Fruit fly (Drosophila melanogaster): ENCODE measurements around the gene CG42446.
A peak's percentile ranks its signal among the peaks of the same experiment; 100 is the strongest.

CG42446 gene

dm6 chr3R:16338342-16338741 is 21.6 kb downstream of the CG42446 start (continued):
- TF ChIP-seq CG7839 (tag; optimal IDR thresholded peaks at IDR 0.05) (no peak), CG13775 (GFP tag; optimal IDR thresholded peaks at IDR 0.05) (no peak), CG11398 (GFP tag; optimal IDR thresholded peaks at IDR 0.05) (no peak), TFAM (GFP tag; optimal IDR thresholded peaks at IDR 0.05) (no peak), tup (GFP tag; optimal IDR thresholded peaks at IDR 0.05) (no peak), Max (GFP tag; optimal IDR thresholded peaks at IDR 0.05) (no peak), sr (GFP tag; IDR thresholded peaks at IDR 0.05) (0 out of 3 replicates have a peak, but pooled peaks have one; percentile 16), Antp (GFP tag; optimal IDR thresholded peaks at IDR 0.05) (no peak), CG10462 (GFP tag; optimal IDR thresholded peaks at IDR 0.05) (no peak), ind (GFP tag; optimal IDR thresholded peaks at IDR 0.05) (no peak), croc (GFP tag; conservative IDR thresholded peaks at IDR 0.05) (no peak), CG17568 (GFP tag; optimal IDR thresholded peaks at IDR 0.05) (no peak), her (GFP tag; optimal IDR thresholded peaks at IDR 0.05) (no peak), Lim3 (GFP tag; IDR thresholded peaks at IDR 0.05) (no peak), C15 (GFP tag; IDR thresholded peaks at IDR 0.05) (no peak), ato (GFP tag; IDR thresholded peaks at IDR 0.05; ENCODE audit: partially characterized antibody) (peak; percentile 16; the same call in 1 of the 2 replicates), grn (GFP tag; optimal IDR thresholded peaks at IDR 0.05) (no peak), Bgb (GFP tag; IDR thresholded peaks at IDR 0.05; ENCODE audit: partially characterized antibody) (no peak; the same call in 1 of the 2 replicates), CG9437 (GFP tag; optimal IDR thresholded peaks at IDR 0.05) (no peak), CG1792 (GFP tag; optimal IDR thresholded peaks at IDR 0.05) (no peak), E2f1 (GFP tag; IDR thresholded peaks at IDR 0.05) (no peak), Gsc (GFP tag; IDR thresholded peaks at IDR 0.05) (no peak), ewg (GFP tag; optimal IDR thresholded peaks at IDR 0.05) (no peak), NfI (GFP tag; optimal IDR thresholded peaks at IDR 0.05) (no peak), CG18262 (tag; optimal IDR thresholded peaks at IDR 0.05) (no peak), CG15269 (tag; optimal IDR thresholded peaks at IDR 0.05) (no peak), CG17328 (GFP tag; IDR thresholded peaks at IDR 0.05) (no peak), CG30020 (tag; optimal IDR thresholded peaks at IDR 0.05) (peak; percentile 10), E2f2 (GFP tag; IDR thresholded peaks at IDR 0.05) (peak; percentile 98), Gug (GFP tag; IDR thresholded peaks at IDR 0.05) (no peak), CG1529 (GFP tag; optimal IDR thresholded peaks at IDR 0.05) (no peak), pfk (GFP tag; optimal IDR thresholded peaks at IDR 0.05) (no peak), CG5245 (GFP tag; optimal IDR thresholded peaks at IDR 0.05) (no peak), fru (optimal IDR thresholded peaks at IDR 0.05) (no peak), Myb (GFP tag; optimal IDR thresholded peaks at IDR 0.05) (peak; percentile 54), CG8388 (GFP tag; optimal IDR thresholded peaks at IDR 0.05) (no peak), CG2116 (GFP tag; optimal IDR thresholded peaks at IDR 0.05) (peak; percentile 44), Aef1 (GFP tag; IDR thresholded peaks at IDR 0.05) (peak; percentile 76), Hr51 (GFP tag; optimal IDR thresholded peaks at IDR 0.05) (no peak), run (tag; optimal IDR thresholded peaks at IDR 0.05) (no peak), yki (optimal IDR thresholded peaks at IDR 0.05) (no peak), ken (GFP tag; IDR thresholded peaks at IDR 0.05) (no peak), CG33557 (GFP tag; optimal IDR thresholded peaks at IDR 0.05) (no peak), oc (tag; optimal IDR thresholded peaks at IDR 0.05) (no peak), Hand (GFP tag; optimal IDR thresholded peaks at IDR 0.05) (no peak), hkb (optimal IDR thresholded peaks at IDR 0.05) (no peak), hkb (GFP tag; IDR thresholded peaks at IDR 0.05) (no peak), ssp (GFP tag; IDR thresholded peaks at IDR 0.05) (no peak), Trl (optimal IDR thresholded peaks at IDR 0.05) (no peak), Trl (GFP tag; optimal IDR thresholded peaks at IDR 0.05) (no peak), tin (GFP tag; optimal IDR thresholded peaks at IDR 0.05) (no peak), gem (tag; optimal IDR thresholded peaks at IDR 0.05) (no peak)
